Worm (Caenorhabditis elegans): ENCODE data around the gene idpp-14.
"Not testable (repeated sequence)": the region's sequence is repeated elsewhere in the genome, so short reads cannot be mapped to it uniquely, and the experiment has no call there.

idpp-14 gene

DNA sequence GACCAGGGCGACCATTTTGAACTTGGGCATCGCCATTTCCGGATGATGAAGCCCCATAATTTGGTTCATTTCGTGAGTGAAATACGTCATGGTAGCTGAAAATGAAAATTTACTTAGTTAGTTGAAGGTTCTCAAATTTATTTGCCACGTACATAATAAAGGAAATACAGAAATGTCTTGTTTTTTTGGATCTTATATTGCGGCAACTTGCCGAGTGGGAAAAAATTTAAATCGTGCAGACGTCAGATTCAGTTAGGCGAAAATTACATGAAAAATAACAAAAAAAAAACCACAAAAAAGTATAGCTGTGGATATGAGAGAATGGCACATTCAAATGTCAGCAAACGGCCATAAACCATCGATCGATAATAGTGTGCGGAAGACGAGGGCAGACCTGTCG is 23.3 kb upstream of the idpp-14 start, which contains the start of gene T27A8.2:
T27A8.2 (minus strand) TSS at position 101 of the 400 bp plus-strand sequence.
- no peak for TF ChIP-seq cebp-1 (GFP tag; IDR thresholded peaks at IDR 0.05)
- TF ChIP-seq cebp-1 (tag; optimal IDR thresholded peaks at IDR 0.05) = no peak
- no peak for TF ChIP-seq tbp1 (GFP tag; optimal IDR thresholded peaks at IDR 0.05)
- TF ChIP-seq ekl-4 (GFP tag; IDR thresholded peaks at IDR 0.05) = no peak
- TF ChIP-seq B0035.1 (tag; optimal IDR thresholded peaks at IDR 0.05) = no peak
- no peak for TF ChIP-seq rpc-1 (optimal IDR thresholded peaks at IDR 0.05)
- TF ChIP-seq rpc-1 (tag; optimal IDR thresholded peaks at IDR 0.05) = no peak

DNA sequence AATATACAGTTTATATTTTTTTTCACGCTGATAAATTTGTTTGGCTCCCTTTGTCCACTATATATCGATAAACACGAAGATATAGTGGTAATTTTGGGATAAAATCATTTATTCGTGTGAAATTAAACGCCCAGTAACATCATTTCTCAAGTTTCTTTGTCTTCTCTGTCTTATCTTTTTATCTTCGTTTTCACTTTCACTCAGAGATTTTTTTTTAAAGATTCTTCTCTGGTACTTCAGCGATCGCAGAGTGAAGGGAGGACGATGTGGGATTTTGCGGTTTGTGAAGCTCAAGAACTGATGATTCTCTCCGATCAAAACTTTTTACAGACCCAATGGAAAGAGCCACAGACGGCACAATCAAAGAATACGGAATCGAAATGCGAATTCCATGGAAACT is 19.8 kb upstream of the idpp-14 start, which contains the start of gene T27A8.3:
T27A8.3 (plus strand) TSS at position 301 of the 400 bp plus-strand sequence.
- not testable (repeated sequence) for TF ChIP-seq ceh-27 (GFP tag; optimal IDR thresholded peaks at IDR 0.05); F23B12.7 (tag; optimal IDR thresholded peaks at IDR 0.05; ENCODE audit: insufficient read depth); unc-130 (GFP tag; optimal IDR thresholded peaks at IDR 0.05)

DNA sequence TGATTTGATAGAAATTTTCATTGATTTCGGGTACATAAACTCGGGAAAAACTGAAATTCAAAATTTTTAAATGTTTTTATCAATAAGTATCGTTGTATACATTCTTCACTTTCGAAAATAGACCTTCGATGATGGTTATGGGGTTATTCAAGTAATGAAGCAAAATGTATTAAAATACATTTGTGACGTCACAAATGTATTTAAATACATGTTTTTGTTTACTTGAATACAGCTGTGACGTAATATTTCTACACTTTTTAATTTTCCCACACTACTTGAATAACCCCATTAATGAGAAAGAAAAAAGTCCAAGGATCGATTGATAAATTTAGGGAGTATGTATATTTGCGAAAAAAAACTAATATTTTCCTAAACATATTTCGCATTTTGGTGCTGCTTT is 14.2 kb upstream of the idpp-14 start:
- no peak for TF ChIP-seq ztf-26 (tag; optimal IDR thresholded peaks at IDR 0.05)
- TF ChIP-seq hmg-20 (GFP tag; IDR thresholded peaks at IDR 0.05) = no peak
- TF ChIP-seq mes-4 (tag; optimal IDR thresholded peaks at IDR 0.05) = no peak

DNA sequence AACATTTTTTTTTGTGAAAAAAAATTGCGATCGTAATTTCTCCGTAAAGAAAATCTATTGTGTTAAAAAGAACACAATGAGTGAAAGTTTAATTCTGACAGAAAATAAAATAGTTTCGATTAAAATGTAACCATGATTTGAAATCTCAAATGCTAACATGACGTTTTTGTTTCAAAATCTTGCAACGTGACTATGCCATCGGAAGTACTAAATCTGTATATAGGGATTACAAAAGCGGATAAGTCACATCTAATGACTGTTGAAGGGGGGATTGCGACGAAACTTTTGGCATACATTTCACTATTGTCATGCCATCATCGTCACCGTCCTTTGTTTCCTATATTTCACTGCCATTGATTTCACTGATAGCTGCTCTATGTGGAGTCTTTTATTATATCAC is 9.6 kb upstream of the idpp-14 start, which contains the start of gene col-187:
col-187 (plus strand) TSS at position 301 of the 400 bp plus-strand sequence.
- TF ChIP-seq K12H6.12 (tag; optimal IDR thresholded peaks at IDR 0.05) (no peak), hmg-1.2 (GFP tag; IDR thresholded peaks at IDR 0.05) (no peak), Y53G8AR.9 (GFP tag; conservative IDR thresholded peaks at IDR 0.05) (no peak), lin-40 (tag; optimal IDR thresholded peaks at IDR 0.05) (no peak), cebp-1 (GFP tag; IDR thresholded peaks at IDR 0.05) (no peak), cebp-1 (tag; optimal IDR thresholded peaks at IDR 0.05) (no peak)

DNA sequence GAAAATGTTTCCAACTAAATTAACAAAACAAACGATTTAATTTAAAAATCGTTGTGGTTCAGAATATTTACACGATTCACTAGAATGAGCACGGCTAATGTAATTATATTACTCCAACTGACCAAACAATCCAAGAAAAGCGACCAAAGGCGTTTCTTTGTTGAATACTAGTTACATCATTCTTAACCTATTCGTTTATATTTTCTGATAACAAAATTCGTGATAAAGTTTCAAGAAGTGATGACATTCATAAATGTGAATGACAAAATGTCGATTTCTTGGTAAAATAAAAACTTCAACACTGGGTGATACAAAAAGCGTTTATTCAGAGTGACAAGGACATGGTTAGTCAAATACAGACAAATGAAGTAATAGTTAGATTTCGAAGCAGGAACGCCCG is 5.7 kb upstream of the idpp-14 start, which contains the start of gene C30F2.4:
C30F2.4 (minus strand) TSS at position 101 of the 400 bp plus-strand sequence.
- no peak for TF ChIP-seq zim-3 (tag; optimal IDR thresholded peaks at IDR 0.05)
- TF ChIP-seq hlh-12 (tag; optimal IDR thresholded peaks at IDR 0.05) = no peak
- TF ChIP-seq aptf-2 (GFP tag; conservative IDR thresholded peaks at IDR 0.05) = no peak
- TF ChIP-seq Y95B8A.8 (GFP tag; IDR thresholded peaks at IDR 0.05) = no peak
- no peak for TF ChIP-seq ztf-3 (GFP tag; optimal IDR thresholded peaks at IDR 0.05)

DNA sequence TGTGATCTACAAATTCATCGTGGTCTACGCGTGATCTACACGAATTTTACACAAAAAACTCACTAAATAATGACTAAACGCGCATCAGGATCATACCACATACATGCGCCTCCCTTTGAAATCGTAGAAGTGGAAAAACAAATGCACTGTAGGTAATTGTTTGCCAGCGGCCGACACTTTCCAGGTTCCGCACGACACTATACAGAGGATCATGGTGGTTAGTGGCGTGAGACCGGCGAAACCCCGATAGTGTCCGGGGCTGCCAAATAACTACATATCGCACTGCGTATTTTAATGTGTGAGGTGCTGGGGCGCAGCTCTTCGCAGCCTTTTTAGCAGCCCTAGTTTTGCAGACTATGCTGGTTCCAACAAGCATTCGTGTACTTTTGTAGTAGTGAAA is 3.5 kb upstream of the idpp-14 start:
- TF ChIP-seq snpc-4 (GFP tag; optimal IDR thresholded peaks at IDR 0.05) (no peak), snpc-4 (tag; optimal IDR thresholded peaks at IDR 0.05) (peak in 1 of 4 experiments; percentile 59), nfyb-1 (GFP tag; IDR thresholded peaks at IDR 0.05) (no peak)

DNA sequence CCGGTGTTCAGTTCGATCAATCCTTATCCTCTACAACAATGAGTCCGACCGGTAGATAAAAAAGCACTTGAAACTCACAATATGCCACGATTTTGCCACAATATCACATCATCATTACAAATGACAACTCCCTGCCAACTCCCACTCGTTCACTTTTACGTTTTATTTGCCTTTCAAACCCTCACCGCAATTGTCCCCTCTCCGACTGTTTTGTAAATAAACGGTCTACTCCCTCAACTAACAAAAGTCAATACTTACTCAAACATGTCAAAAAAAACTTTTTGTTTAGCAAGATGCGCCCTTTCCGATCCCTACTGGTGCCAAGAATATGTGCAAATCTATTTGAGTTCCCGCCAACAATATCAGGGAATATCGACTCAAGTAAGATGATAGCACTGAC is 2.9 kb downstream of the idpp-14 start, which contains the start of gene C30F2.2:
C30F2.2 (minus strand) TSS at position 122 of the 400 bp plus-strand sequence.
- TF ChIP-seq C06A6.2 (GFP tag; conservative IDR thresholded peaks at IDR 0.05) = no peak
- no peak for TF ChIP-seq let-607 (tag; optimal IDR thresholded peaks at IDR 0.05)
- no peak for TF ChIP-seq mes-4 (tag; optimal IDR thresholded peaks at IDR 0.05)
- no peak for TF ChIP-seq dox-1 (GFP tag; IDR thresholded peaks at IDR 0.05)
- no peak for TF ChIP-seq F22D6.2 (tag; optimal IDR thresholded peaks at IDR 0.05)

All from whole organism, young adult.